Fruit fly (Drosophila melanogaster) whole organism, pupa: ENCODE results near the gene ps.

Source experiments
- CG10348 ChIP-seq: fragments of 200-800 bp; sonication (Bioruptor generic); IDR thresholded peaks from 2 replicates; pipeline ENCODE4 v1.3.6; 2022; ENCODE audit warnings: missing biosample characterization, missing genetic modification characterization
- CG12605 ChIP-seq: fragments of 200-800 bp; sonication (Bioruptor generic); IDR thresholded peaks from 2 replicates; pipeline ENCODE4 v1.3.6; 2022; ENCODE audit warnings: missing biosample characterization, missing genetic modification characterization
- CG13204 ChIP-seq: fragments of 200-800 bp; sonication (Bioruptor generic); optimal IDR thresholded peaks from 2 replicates; lab custom pipeline; 2018; ENCODE audit warnings: missing biosample characterization, mild to moderate bottlenecking, missing genetic modification characterization, moderate library complexity
- CG14655 ChIP-seq: fragments of 200-800 bp; sonication (Bioruptor generic); optimal IDR thresholded peaks from 3 replicates; lab custom pipeline; 2017; ENCODE audit warnings: mild to moderate bottlenecking, missing biosample characterization, missing genetic modification reagents, missing genetic modification characterization
- CG15710 ChIP-seq: fragments of 200-800 bp; sonication (Bioruptor generic); optimal IDR thresholded peaks from 2 replicates; lab custom pipeline; 2018; ENCODE audit warnings: missing biosample characterization, mild to moderate bottlenecking, missing genetic modification characterization, moderate library complexity
- CG17806 ChIP-seq: fragments of 200-800 bp; sonication (Bioruptor generic); optimal IDR thresholded peaks from 2 replicates; lab custom pipeline; 2018; ENCODE audit warnings: missing biosample characterization, mild to moderate bottlenecking, missing genetic modification characterization, moderate library complexity
- CG32121 ChIP-seq: fragments of 200-800 bp; sonication (Bioruptor generic); IDR thresholded peaks from 2 replicates; pipeline ENCODE4 v1.3.6; 2022; ENCODE audit warnings: missing biosample characterization, missing genetic modification characterization
- CG34367 ChIP-seq: fragments of 200-800 bp; sonication (Bioruptor generic); optimal IDR thresholded peaks from 2 replicates; lab custom pipeline; 2018; ENCODE audit warnings: missing biosample characterization, mild to moderate bottlenecking, missing genetic modification characterization
- CG4496 ChIP-seq: fragments of 200-800 bp; sonication (Bioruptor generic); IDR thresholded peaks from 3 replicates; pipeline ENCODE4 v1.3.6; 2022; ENCODE audit warnings: missing biosample characterization, missing genetic modification characterization
- CG8159 ChIP-seq: fragments of 200-800 bp; sonication (Bioruptor generic); optimal IDR thresholded peaks from 3 replicates; lab custom pipeline; 2018; ENCODE audit warnings: missing biosample characterization, mild to moderate bottlenecking, missing genetic modification characterization, moderate library complexity
- CG8301 ChIP-seq: fragments of 200-800 bp; sonication (Bioruptor generic); optimal IDR thresholded peaks from 2 replicates; lab custom pipeline; 2018; ENCODE audit warnings: missing biosample characterization, mild to moderate bottlenecking, missing genetic modification characterization
- CG9948 ChIP-seq: fragments of 200-800 bp; sonication (Bioruptor generic); optimal IDR thresholded peaks from 2 replicates; lab custom pipeline; 2018; ENCODE audit warnings: missing biosample characterization, mild to moderate bottlenecking, missing genetic modification characterization, moderate library complexity
- D1 ChIP-seq: fragments of 200-800 bp; sonication (Bioruptor generic); optimal IDR thresholded peaks from 2 replicates; lab custom pipeline; 2018; ENCODE audit warnings: missing biosample characterization, mild to moderate bottlenecking, missing genetic modification characterization, moderate library complexity
- EcR ChIP-seq: fragments of 200-800 bp; sonication (Bioruptor generic); optimal IDR thresholded peaks from 3 replicates; lab custom pipeline; 2019; ENCODE audit warnings: missing biosample characterization, missing genetic modification characterization, mild to moderate bottlenecking, moderate library complexity, missing genetic modification reagents
- Ets98B ChIP-seq: fragments of 200-800 bp; sonication (Bioruptor generic); IDR thresholded peaks from 2 replicates; pipeline ENCODE4 v1.3.6; 2022; ENCODE audit warnings: missing biosample characterization, missing genetic modification characterization
- Pif1A ChIP-seq: fragments of 200-800 bp; sonication (Bioruptor generic); optimal IDR thresholded peaks from 3 replicates; lab custom pipeline; 2016; ENCODE audit warnings: missing biosample characterization, missing genetic modification characterization
- Pif1B ChIP-seq: fragments of 200-800 bp; sonication (Bioruptor generic); optimal IDR thresholded peaks from 3 replicates; lab custom pipeline; 2016; ENCODE audit warnings: missing biosample characterization, missing genetic modification characterization
- Snoo ChIP-seq: fragments of 200-800 bp; sonication (Bioruptor generic); optimal IDR thresholded peaks from 3 replicates; lab custom pipeline; 2017; ENCODE audit warnings: missing biosample characterization, mild to moderate bottlenecking, missing genetic modification characterization, inconsistent platforms
- fd96Ca ChIP-seq: fragments of 200-800 bp; sonication (Bioruptor generic); IDR thresholded peaks from 3 replicates; pipeline ENCODE4 v1.3.6; 2022; ENCODE audit warnings: missing biosample characterization, missing genetic modification characterization
- gl ChIP-seq: fragments of 200-800 bp; sonication (Bioruptor generic); optimal IDR thresholded peaks from 2 replicates; lab custom pipeline; 2018; ENCODE audit warnings: missing biosample characterization, mild to moderate bottlenecking, missing genetic modification characterization
- rn ChIP-seq: fragments of 200-800 bp; sonication (Bioruptor generic); IDR thresholded peaks from 2 replicates; pipeline ENCODE4 v1.3.6; 2022; ENCODE audit warnings: missing biosample characterization, missing genetic modification characterization

The ps gene

dm6 chr3R:9433270-9433669 lies 15.5 kb downstream of the ps start:
- no peak for TF ChIP-seq CG10348 (GFP tag; lab: Robert Waterston, UW)
- no peak for TF ChIP-seq Pif1A (GFP tag; lab: Kevin White, UChicago)
- TF ChIP-seq CG8159 (tag; lab: Kevin White, UChicago), result no peak
- TF ChIP-seq CG9948, result no peak
- no peak for TF ChIP-seq CG32121 (GFP tag; lab: Robert Waterston, UW)
- no peak for TF ChIP-seq gl (tag; lab: Kevin White, UChicago)
- no peak for TF ChIP-seq CG12605 (GFP tag; lab: Robert Waterston, UW)
- no peak for TF ChIP-seq CG8301 (tag; lab: Kevin White, UChicago)
- no peak for TF ChIP-seq rn
- no peak for TF ChIP-seq Snoo
- TF ChIP-seq CG14655, result no peak
- no peak for TF ChIP-seq CG17806 (tag; lab: Kevin White, UChicago)
- no peak for TF ChIP-seq CG34367 (tag; lab: Kevin White, UChicago)
- TF ChIP-seq CG15710, result no peak
- no peak for TF ChIP-seq CG13204 (GFP tag; lab: Kevin White, UChicago)
- no peak for TF ChIP-seq EcR (GFP tag; lab: Kevin White, UChicago)
- TF ChIP-seq CG4496 (GFP tag; lab: Robert Waterston, UW), result no peak
- TF ChIP-seq D1 (tag; lab: Kevin White, UChicago), result no peak
- TF ChIP-seq fd96Ca (GFP tag; lab: Robert Waterston, UW), result no peak
- TF ChIP-seq Ets98B (GFP tag; lab: Robert Waterston, UW), result no peak

dm6 chr3R:9433774-9434173 lies 16.0 kb downstream of the ps start:
- TF ChIP-seq CG13204 (GFP tag; lab: Kevin White, UChicago), result no peak
- TF ChIP-seq CG10348 (GFP tag; lab: Robert Waterston, UW), result no peak
- no peak for TF ChIP-seq gl (tag; lab: Kevin White, UChicago)
- TF ChIP-seq Pif1B (GFP tag; lab: Kevin White, UChicago), result no peak
- TF ChIP-seq CG8301 (tag; lab: Kevin White, UChicago), result no peak
- TF ChIP-seq rn, result no peak
- no peak for TF ChIP-seq EcR (GFP tag; lab: Kevin White, UChicago)
- no peak for TF ChIP-seq D1 (tag; lab: Kevin White, UChicago)
- no peak for TF ChIP-seq CG4496 (GFP tag; lab: Robert Waterston, UW)
- no peak for TF ChIP-seq CG17806 (tag; lab: Kevin White, UChicago)
- no peak for TF ChIP-seq Pif1A (GFP tag; lab: Kevin White, UChicago)
- TF ChIP-seq CG12605 (GFP tag; lab: Robert Waterston, UW), result no peak
- no peak for TF ChIP-seq fd96Ca (GFP tag; lab: Robert Waterston, UW)
- TF ChIP-seq Snoo, result no peak
- TF ChIP-seq CG34367 (tag; lab: Kevin White, UChicago), result no peak
- no peak for TF ChIP-seq CG8159 (tag; lab: Kevin White, UChicago)

dm6 chr3R:9434543-9435407 lies 17.0 kb downstream of the ps start:
- TF ChIP-seq CG15710, result peak; percentile 35
- peak; percentile 89 for TF ChIP-seq Ets98B (GFP tag; lab: Robert Waterston, UW)
- no peak for TF ChIP-seq gl (tag; lab: Kevin White, UChicago)
- TF ChIP-seq CG9948, result peak; percentile 51
- no peak for TF ChIP-seq CG34367 (tag; lab: Kevin White, UChicago)
- TF ChIP-seq D1 (tag; lab: Kevin White, UChicago), result no peak
- TF ChIP-seq CG32121 (GFP tag; lab: Robert Waterston, UW), result peak; percentile 93
- TF ChIP-seq CG4496 (GFP tag; lab: Robert Waterston, UW), result peak; percentile 92
- TF ChIP-seq CG12605 (GFP tag; lab: Robert Waterston, UW), result peak; percentile 49; the same call in 1 of the 2 replicates
- peak; percentile 76 for TF ChIP-seq rn
- TF ChIP-seq Snoo, result no peak
- no peak for TF ChIP-seq EcR (GFP tag; lab: Kevin White, UChicago)
- peak; percentile 60 for TF ChIP-seq CG14655
- TF ChIP-seq Pif1A (GFP tag; lab: Kevin White, UChicago), result peak; percentile 56
- TF ChIP-seq CG17806 (tag; lab: Kevin White, UChicago), result peak; percentile 57
- peak; percentile 45 for TF ChIP-seq CG8159 (tag; lab: Kevin White, UChicago)
- TF ChIP-seq CG13204 (GFP tag; lab: Kevin White, UChicago), result no peak
- TF ChIP-seq CG10348 (GFP tag; lab: Robert Waterston, UW), result peak; percentile 52; the same call in 1 of the 2 replicates
- TF ChIP-seq Pif1B (GFP tag; lab: Kevin White, UChicago), result no peak
- TF ChIP-seq fd96Ca (GFP tag; lab: Robert Waterston, UW), result peak; percentile 63; the same call in 2 of the 3 replicates
- TF ChIP-seq CG8301 (tag; lab: Kevin White, UChicago), result peak; percentile 77
- TF ChIP-seq, all 21 proteins: peak for 14

dm6 chr3R:9435898-9436297 lies 18.2 kb downstream of the ps start:
- TF ChIP-seq rn (no peak), fd96Ca (GFP tag; lab: Robert Waterston, UW) (no peak), CG9948 (no peak), CG14655 (no peak), Ets98B (GFP tag; lab: Robert Waterston, UW) (no peak), Snoo (no peak), CG8159 (tag; lab: Kevin White, UChicago) (no peak), CG32121 (GFP tag; lab: Robert Waterston, UW) (no peak), Pif1A (GFP tag; lab: Kevin White, UChicago) (no peak), Pif1B (GFP tag; lab: Kevin White, UChicago) (no peak), CG13204 (GFP tag; lab: Kevin White, UChicago) (no peak)
